Fruit fly (Drosophila melanogaster): Measurements from ENCODE around the gene CG31457.

CG31457 gene

dm6 chr3R:23174739-23175138 is 47.0 kb upstream of the CG31457 start (continued):
- TF ChIP-seq NfI (GFP tag; optimal IDR thresholded peaks at IDR 0.05) (peak; percentile 48), gfzf (GFP tag; optimal IDR thresholded peaks at IDR 0.05) (no peak), caup (GFP tag; optimal IDR thresholded peaks at IDR 0.05; ENCODE audit: severe bottlenecking) (no peak), CG2678 (tag; optimal IDR thresholded peaks at IDR 0.05) (peak; percentile 64), CG1233 (GFP tag; optimal IDR thresholded peaks at IDR 0.05) (peak; percentile 52), org-1 (GFP tag; optimal IDR thresholded peaks at IDR 0.05) (no peak), CG31365 (tag; optimal IDR thresholded peaks at IDR 0.05) (no peak), mirr (GFP tag; optimal IDR thresholded peaks at IDR 0.05) (no peak), Ptx1 (GFP tag; IDR thresholded peaks at IDR 0.05) (no peak), Med (GFP tag) (peak; percentile 86), zen (tag; optimal IDR thresholded peaks at IDR 0.05) (peak; percentile 2), CG6254 (GFP tag; optimal IDR thresholded peaks at IDR 0.05) (peak; percentile 34), esg (GFP tag; conservative IDR thresholded peaks at IDR 0.05) (peak; percentile 56), CG6689 (GFP tag; IDR thresholded peaks at IDR 0.05) (peak; percentile 28; the same call in 1 of the 2 replicates), CG7357 (GFP tag; IDR thresholded peaks at IDR 0.05) (no peak), zfh2 (GFP tag; optimal IDR thresholded peaks at IDR 0.05) (no peak), Hand (GFP tag; optimal IDR thresholded peaks at IDR 0.05) (no peak), CG12659 (GFP tag; optimal IDR thresholded peaks at IDR 0.05) (peak; percentile 23), CG3407 (GFP tag; optimal IDR thresholded peaks at IDR 0.05) (no peak), CG2875 (GFP tag; optimal IDR thresholded peaks at IDR 0.05) (peak; percentile 46), Hmx (GFP tag; optimal IDR thresholded peaks at IDR 0.05) (no peak), ara (GFP tag; IDR thresholded peaks at IDR 0.05) (no peak), slbo (GFP tag; IDR thresholded peaks at IDR 0.05) (no peak), CG15601 (tag; optimal IDR thresholded peaks at IDR 0.05) (peak; percentile 13), pan (optimal IDR thresholded peaks at IDR 0.05) (no peak), pan (GFP tag; optimal IDR thresholded peaks at IDR 0.05 in 1 of 2, IDR thresholded peaks at IDR 0.05 in 1 of 2) (no peak), MTF-1 (GFP tag; optimal IDR thresholded peaks at IDR 0.05; ENCODE audit: borderline replicate concordance) (no peak), sima (GFP tag; optimal IDR thresholded peaks at IDR 0.05) (no peak), E2f1 (GFP tag; IDR thresholded peaks at IDR 0.05) (no peak), Taf1 (GFP tag; IDR thresholded peaks at IDR 0.05) (no peak), Dip2 (GFP tag; IDR thresholded peaks at IDR 0.05) (no peak), CG17912 (GFP tag; optimal IDR thresholded peaks at IDR 0.05) (no peak), corto (GFP tag; optimal IDR thresholded peaks at IDR 0.05) (no peak), kni (GFP tag; optimal IDR thresholded peaks at IDR 0.05) (no peak), disco-r (GFP tag; optimal IDR thresholded peaks at IDR 0.05) (no peak), CG8388 (GFP tag; optimal IDR thresholded peaks at IDR 0.05) (peak; percentile 33), CG42726 (GFP tag; IDR thresholded peaks at IDR 0.05; ENCODE audit: partially characterized antibody) (no peak), sim (GFP tag; IDR thresholded peaks at IDR 0.05) (no peak), Awh (GFP tag; IDR thresholded peaks at IDR 0.05) (peak; percentile 40; the same call in 1 of the 2 replicates), CG5953 (GFP tag; IDR thresholded peaks at IDR 0.05) (no peak), ranshi (GFP tag; IDR thresholded peaks at IDR 0.05) (no peak), klu (GFP tag; IDR thresholded peaks at IDR 0.05) (no peak), gem (tag; optimal IDR thresholded peaks at IDR 0.05) (peak; percentile 72), zf30C (GFP tag; optimal IDR thresholded peaks at IDR 0.05) (no peak), crc (GFP tag; optimal IDR thresholded peaks at IDR 0.05) (no peak), CG4617 (GFP tag; optimal IDR thresholded peaks at IDR 0.05; ENCODE audit: borderline replicate concordance) (no peak), CG3281 (GFP tag; optimal IDR thresholded peaks at IDR 0.05) (no peak), Neu2 (GFP tag; optimal IDR thresholded peaks at IDR 0.05; ENCODE audit: borderline replicate concordance) (no peak), CG16863 (GFP tag; optimal IDR thresholded peaks at IDR 0.05) (peak; percentile 10), knrl (GFP tag; IDR thresholded peaks at IDR 0.05; ENCODE audit: partially characterized antibody) (no peak)
